Fruit fly (Drosophila melanogaster): ENCODE data around the gene CG6765.

CG6765 gene

dm6 chr3L:8546355-8546771 lies 33.8 kb downstream of the CG6765 start:
- peak; percentile 47 for TF ChIP-seq jim (GFP tag; optimal IDR thresholded peaks at IDR 0.05)
- no peak for TF ChIP-seq Abd-B (GFP tag; optimal IDR thresholded peaks at IDR 0.05)
- no peak for TF ChIP-seq Mio (GFP tag; optimal IDR thresholded peaks at IDR 0.05)
- TF ChIP-seq lola (GFP tag; optimal IDR thresholded peaks at IDR 0.05), result no peak
- TF ChIP-seq brk (GFP tag; optimal IDR thresholded peaks at IDR 0.05), result no peak
- TF ChIP-seq pan (optimal IDR thresholded peaks at IDR 0.05), result no peak
- TF ChIP-seq CG32264 (GFP tag; optimal IDR thresholded peaks at IDR 0.05), result peak; percentile 41
- peak; percentile 49 for TF ChIP-seq rgr (GFP tag; optimal IDR thresholded peaks at IDR 0.05)
- TF ChIP-seq usp (GFP tag; optimal IDR thresholded peaks at IDR 0.05), result no peak
- peak; percentile 4 for TF ChIP-seq tai (GFP tag; optimal IDR thresholded peaks at IDR 0.05)
- TF ChIP-seq h (GFP tag; optimal IDR thresholded peaks at IDR 0.05), result peak; percentile 71
- peak in 1 of 2 experiments; percentile 25 for TF ChIP-seq foxo (GFP tag; optimal IDR thresholded peaks at IDR 0.05)
- peak; percentile 47 for TF ChIP-seq fru (GFP tag; optimal IDR thresholded peaks at IDR 0.05)
- TF ChIP-seq Hr78 (GFP tag; optimal IDR thresholded peaks at IDR 0.05), result no peak
- TF ChIP-seq HLH106 (tag; optimal IDR thresholded peaks at IDR 0.05), result no peak
- TF ChIP-seq Myc (optimal IDR thresholded peaks at IDR 0.05), result no peak
- peak; percentile 48 for TF ChIP-seq Sp1 (GFP tag; optimal IDR thresholded peaks at IDR 0.05)
- TF ChIP-seq dmrt93B (GFP tag; optimal IDR thresholded peaks at IDR 0.05), result no peak
- TF ChIP-seq CrebA (GFP tag; optimal IDR thresholded peaks at IDR 0.05; ENCODE audit: borderline replicate concordance), result peak; percentile 48
- no peak for TF ChIP-seq Dfd (GFP tag; optimal IDR thresholded peaks at IDR 0.05)
- TF ChIP-seq Dif (GFP tag; optimal IDR thresholded peaks at IDR 0.05; ENCODE audit: partially characterized antibody), result peak; percentile 99
- no peak for TF ChIP-seq GATAd (GFP tag; optimal IDR thresholded peaks at IDR 0.05)
- TF ChIP-seq CG9705 (GFP tag; optimal IDR thresholded peaks at IDR 0.05), result no peak
- TF ChIP-seq Hnf4 (GFP tag; optimal IDR thresholded peaks at IDR 0.05), result no peak
- peak; percentile 41 for TF ChIP-seq sage (GFP tag; optimal IDR thresholded peaks at IDR 0.05)
- peak; percentile 57 for TF ChIP-seq br (GFP tag; optimal IDR thresholded peaks at IDR 0.05)
- TF ChIP-seq woc (GFP tag; optimal IDR thresholded peaks at IDR 0.05), result no peak
- TF ChIP-seq OdsH (GFP tag; optimal IDR thresholded peaks at IDR 0.05), result no peak
- TF ChIP-seq Jra (GFP tag; optimal IDR thresholded peaks at IDR 0.05), result peak; percentile 79
- TF ChIP-seq N (GFP tag; optimal IDR thresholded peaks at IDR 0.05), result no peak
- TF ChIP-seq ey (GFP tag; optimal IDR thresholded peaks at IDR 0.05), result no peak
- no peak for TF ChIP-seq dsf (GFP tag; optimal IDR thresholded peaks at IDR 0.05; ENCODE audit: borderline replicate concordance)
- peak; percentile 62 for TF ChIP-seq Rel (GFP tag; optimal IDR thresholded peaks at IDR 0.05)
- TF ChIP-seq Rel (tag; optimal IDR thresholded peaks at IDR 0.05), result peak; percentile 28
- peak; percentile 98 to 99 for TF ChIP-seq dl (GFP tag; optimal IDR thresholded peaks at IDR 0.05; ENCODE audit: insufficient read depth in 1 of 2, partially characterized antibody in 2 of 2)
- no peak for TF ChIP-seq sv (GFP tag; optimal IDR thresholded peaks at IDR 0.05)
- TF ChIP-seq Vsx2 (GFP tag; optimal IDR thresholded peaks at IDR 0.05; ENCODE audit: partially characterized antibody), result peak; percentile 91
- peak; percentile 66 for TF ChIP-seq Hr83 (GFP tag; optimal IDR thresholded peaks at IDR 0.05; ENCODE audit: poor library complexity, severe bottlenecking)
- TF ChIP-seq psq (GFP tag; optimal IDR thresholded peaks at IDR 0.05), result peak; percentile 81

dm6 chr3L:8547104-8547523 lies 34.5 kb downstream of the CG6765 start:
- peak; percentile 39 for TF ChIP-seq HLH106 (tag; optimal IDR thresholded peaks at IDR 0.05)
- no peak for TF ChIP-seq Dif (GFP tag; optimal IDR thresholded peaks at IDR 0.05; ENCODE audit: partially characterized antibody)
- peak in 1 of 2 experiments; percentile 53 for TF ChIP-seq foxo (GFP tag; optimal IDR thresholded peaks at IDR 0.05)
- TF ChIP-seq ey (GFP tag; optimal IDR thresholded peaks at IDR 0.05), result peak; percentile 35
- no peak for TF ChIP-seq Hr78 (GFP tag; optimal IDR thresholded peaks at IDR 0.05)
- TF ChIP-seq OdsH (GFP tag; optimal IDR thresholded peaks at IDR 0.05), result peak; percentile 61
- peak; percentile 41 for TF ChIP-seq h (GFP tag; optimal IDR thresholded peaks at IDR 0.05)
- no peak for TF ChIP-seq CrebA (GFP tag; optimal IDR thresholded peaks at IDR 0.05; ENCODE audit: borderline replicate concordance)
- TF ChIP-seq rgr (GFP tag; optimal IDR thresholded peaks at IDR 0.05), result peak; percentile 38
- no peak for TF ChIP-seq CG32264 (GFP tag; optimal IDR thresholded peaks at IDR 0.05)
- no peak for TF ChIP-seq Abd-B (GFP tag; optimal IDR thresholded peaks at IDR 0.05)
- no peak for TF ChIP-seq Hr83 (GFP tag; optimal IDR thresholded peaks at IDR 0.05; ENCODE audit: poor library complexity, severe bottlenecking)
- TF ChIP-seq GATAd (GFP tag; optimal IDR thresholded peaks at IDR 0.05), result no peak
- TF ChIP-seq N (GFP tag; optimal IDR thresholded peaks at IDR 0.05), result no peak
- peak; percentile 5 for TF ChIP-seq fru (GFP tag; optimal IDR thresholded peaks at IDR 0.05)
- no peak for TF ChIP-seq jim (GFP tag; optimal IDR thresholded peaks at IDR 0.05)
- peak; percentile 12 for TF ChIP-seq dmrt93B (GFP tag; optimal IDR thresholded peaks at IDR 0.05)
- TF ChIP-seq br (GFP tag; optimal IDR thresholded peaks at IDR 0.05), result no peak
- no peak for TF ChIP-seq lola (GFP tag; optimal IDR thresholded peaks at IDR 0.05)
- peak; percentile 83 for TF ChIP-seq sv (GFP tag; optimal IDR thresholded peaks at IDR 0.05)
- no peak for TF ChIP-seq CG9705 (GFP tag; optimal IDR thresholded peaks at IDR 0.05)
- no peak for TF ChIP-seq Sp1 (GFP tag; optimal IDR thresholded peaks at IDR 0.05)
- TF ChIP-seq sage (GFP tag; optimal IDR thresholded peaks at IDR 0.05), result no peak
- TF ChIP-seq psq (GFP tag; optimal IDR thresholded peaks at IDR 0.05), result peak; percentile 2
- TF ChIP-seq dl (GFP tag; optimal IDR thresholded peaks at IDR 0.05; ENCODE audit: insufficient read depth in 1 of 2, partially characterized antibody in 2 of 2), result no peak
- TF ChIP-seq dsf (GFP tag; optimal IDR thresholded peaks at IDR 0.05; ENCODE audit: borderline replicate concordance), result no peak
